Fruit fly (Drosophila melanogaster): ENCODE results near the gene Prosalpha2.

The Prosalpha2 gene

dm6 chr3R:12433764-12434163 is 2.6 kb downstream of the Prosalpha2 start, which contains the start of the genes Aos1 and Srlp (continued):
- TF ChIP-seq NC2α (GFP tag; optimal IDR thresholded peaks at IDR 0.05), result no peak
- TF ChIP-seq CG2116 (GFP tag; optimal IDR thresholded peaks at IDR 0.05), result peak; percentile 59
- no peak for TF ChIP-seq CG15269 (tag; optimal IDR thresholded peaks at IDR 0.05)
- no peak for TF ChIP-seq B-H1 (GFP tag; IDR thresholded peaks at IDR 0.05)
- peak; percentile 19 for TF ChIP-seq CG4820 (GFP tag; optimal IDR thresholded peaks at IDR 0.05)
- no peak for TF ChIP-seq CG32767 (GFP tag; IDR thresholded peaks at IDR 0.05)
- peak; percentile 88 for TF ChIP-seq row (GFP tag; IDR thresholded peaks at IDR 0.05)
- peak; percentile 69 for TF ChIP-seq CG9817 (tag; optimal IDR thresholded peaks at IDR 0.05)
- no peak for TF ChIP-seq mld (GFP tag; IDR thresholded peaks at IDR 0.05; ENCODE audit: partially characterized antibody)
- peak; percentile 60 for TF ChIP-seq B-H2 (GFP tag; optimal IDR thresholded peaks at IDR 0.05)
- no peak for TF ChIP-seq crp (GFP tag; optimal IDR thresholded peaks at IDR 0.05)
- TF ChIP-seq Elba2 (GFP tag; optimal IDR thresholded peaks at IDR 0.05), result peak; percentile 37
- peak; percentile 9 for TF ChIP-seq CG1603 (tag; optimal IDR thresholded peaks at IDR 0.05)
- peak; percentile 46 for TF ChIP-seq Ptx1 (GFP tag; IDR thresholded peaks at IDR 0.05)
- no peak for TF ChIP-seq Kr (GFP tag; optimal IDR thresholded peaks at IDR 0.05)
- TF ChIP-seq toy (GFP tag; IDR thresholded peaks at IDR 0.05), result no peak
- TF ChIP-seq fd3F (GFP tag; optimal IDR thresholded peaks at IDR 0.05), result peak; percentile 42
- no peak for TF ChIP-seq dmrt99B (tag; optimal IDR thresholded peaks at IDR 0.05)
- TF ChIP-seq CG10267 (tag; optimal IDR thresholded peaks at IDR 0.05), result peak; percentile 70
- no peak for TF ChIP-seq ssp (GFP tag; IDR thresholded peaks at IDR 0.05)
- TF ChIP-seq Gug (GFP tag; IDR thresholded peaks at IDR 0.05), result peak; percentile 1; the same call in 1 of the 4 replicates
- TF ChIP-seq btn (GFP tag; optimal IDR thresholded peaks at IDR 0.05), result no peak
- TF ChIP-seq CG1647 (GFP tag; optimal IDR thresholded peaks at IDR 0.05), result peak; percentile 6
- TF ChIP-seq CG3281 (GFP tag; optimal IDR thresholded peaks at IDR 0.05), result peak; percentile 50
- peak; percentile 45 for TF ChIP-seq CG1233 (GFP tag; optimal IDR thresholded peaks at IDR 0.05)
- peak; percentile 42 for TF ChIP-seq CG2120 (GFP tag; optimal IDR thresholded peaks at IDR 0.05)
- peak; percentile 74 for TF ChIP-seq CG30020 (tag; optimal IDR thresholded peaks at IDR 0.05)
- TF ChIP-seq Usf (GFP tag; optimal IDR thresholded peaks at IDR 0.05), result peak; percentile 9
- peak; percentile 17 for TF ChIP-seq slou (GFP tag; optimal IDR thresholded peaks at IDR 0.05)
- peak; percentile 51 for TF ChIP-seq lbe (GFP tag; optimal IDR thresholded peaks at IDR 0.05)
- peak; percentile 81 for TF ChIP-seq CG12391 (tag; optimal IDR thresholded peaks at IDR 0.05)
- TF ChIP-seq CG18262 (tag; optimal IDR thresholded peaks at IDR 0.05), result peak; percentile 66

DNA sequence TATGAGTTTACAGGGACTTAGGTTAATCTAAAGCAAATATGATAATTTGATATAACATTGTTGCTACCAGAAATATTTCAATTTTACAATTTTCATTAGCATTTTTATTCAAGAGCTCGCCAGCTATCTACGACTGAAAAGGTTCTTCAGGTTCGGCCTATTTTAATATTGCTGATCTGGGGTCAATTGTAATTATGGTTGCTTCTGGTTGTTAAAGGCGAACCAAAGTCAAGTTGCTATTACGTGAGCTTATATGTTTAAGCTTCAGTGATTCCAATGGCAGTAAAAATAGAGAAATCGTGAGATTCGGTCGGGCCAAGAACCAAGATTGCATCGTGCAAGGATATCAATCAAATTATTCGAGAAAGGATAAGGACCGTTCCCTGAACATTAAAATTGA is 4.8 kb downstream of the Prosalpha2 start, which contains the start of gene Desat2:
Gene Desat2 (plus strand): TSS at position 301 of the 400 bp plus-strand sequence.
- TF ChIP-seq H2.0 (GFP tag; IDR thresholded peaks at IDR 0.05) (no peak), danr (GFP tag; IDR thresholded peaks at IDR 0.05) (no peak), abd-A (tag; optimal IDR thresholded peaks at IDR 0.05) (no peak), CG3407 (GFP tag; optimal IDR thresholded peaks at IDR 0.05) (no peak), bab2 (GFP tag; optimal IDR thresholded peaks at IDR 0.05) (no peak), crp (GFP tag; optimal IDR thresholded peaks at IDR 0.05) (no peak), Sry-β (GFP tag; optimal IDR thresholded peaks at IDR 0.05) (no peak), ken (GFP tag; IDR thresholded peaks at IDR 0.05) (no peak), CG2129 (GFP tag; IDR thresholded peaks at IDR 0.05; ENCODE audit: partially characterized antibody) (no peak), btn (GFP tag; optimal IDR thresholded peaks at IDR 0.05) (no peak), CG4424 (GFP tag; optimal IDR thresholded peaks at IDR 0.05) (no peak), CG18262 (tag; optimal IDR thresholded peaks at IDR 0.05) (no peak), scrt (GFP tag; optimal IDR thresholded peaks at IDR 0.05) (no peak), twi (tag; optimal IDR thresholded peaks at IDR 0.05) (no peak), cwo (GFP tag; optimal IDR thresholded peaks at IDR 0.05) (no peak), CG4282 (GFP tag; optimal IDR thresholded peaks at IDR 0.05) (no peak), lab (GFP tag; optimal IDR thresholded peaks at IDR 0.05) (no peak), ash1 (GFP tag; optimal IDR thresholded peaks at IDR 0.05) (no peak), NC2β (GFP tag; optimal IDR thresholded peaks at IDR 0.05) (no peak)

Data from whole organism, embryonic.